Fruit fly (Drosophila melanogaster) whole organism: ENCODE measurements around the gene CG32214.

ENCODE experiments used
- CG8478 ChIP-seq: fragments of >200 bp; optimal IDR thresholded peaks from 2 replicates; lab custom pipeline; 2018; ENCODE audit warnings: inconsistent platforms
- Dll ChIP-seq: fragments of >200 bp; optimal IDR thresholded peaks from 2 replicates; lab custom pipeline; 2017
- EcR ChIP-seq, 2 experiments: fragments of >200 bp; optimal IDR thresholded peaks; 2 replicates each; lab custom pipeline; 2017; ENCODE audit warnings: missing biosample characterization in 2 of 2, missing genetic modification characterization in 2 of 2, missing genetic modification reagents in 2 of 2
- pan ChIP-seq: fragments of >200 bp; optimal IDR thresholded peaks from 2 replicates; lab custom pipeline; 2017

DNA sequence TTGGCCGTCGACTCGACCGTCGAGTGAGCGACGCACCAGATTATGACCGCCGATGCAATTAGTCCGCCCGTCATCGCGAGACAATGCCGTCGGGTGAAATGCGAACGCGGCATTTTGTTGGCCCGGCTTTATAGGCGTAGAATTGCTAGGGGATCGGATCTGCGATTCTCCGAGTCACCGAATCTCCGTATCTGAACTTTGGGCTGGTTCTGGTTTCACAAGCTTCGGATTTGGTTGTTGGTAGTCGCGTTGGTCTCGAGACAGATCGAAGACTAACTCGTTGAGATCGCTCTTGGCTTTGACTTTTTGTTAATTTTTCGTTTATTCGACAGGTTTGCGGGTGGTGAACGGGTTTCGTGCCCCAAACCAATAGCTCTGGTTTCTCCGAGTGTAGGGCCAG, 29.5 kb downstream of the CG32214 start:
- TF ChIP-seq CG8478 (no peak), pan (lab: Kevin White, UChicago) (no peak), Dll (lab: Kevin White, UChicago) (no peak), EcR (GFP tag; optimal IDR thresholded peaks at IDR 0.05; lab: Kevin White, UChicago) (no peak)
